Worm (Caenorhabditis elegans): ENCODE data around the gene Y43D4A.6.

Y43D4A.6 gene

ce11 chrIV:16806352-16806751 is 19.2 kb downstream of the Y43D4A.6 start, which contains the start of gene clec-193:
clec-193 (minus strand) TSS chrIV:16806452.
- TF ChIP-seq cog-1 (tag; optimal IDR thresholded peaks at IDR 0.05) (no peak), klf-2 (GFP tag; conservative IDR thresholded peaks at IDR 0.05) (no peak), tab-1 (GFP tag; IDR thresholded peaks at IDR 0.05) (no peak)

DNA sequence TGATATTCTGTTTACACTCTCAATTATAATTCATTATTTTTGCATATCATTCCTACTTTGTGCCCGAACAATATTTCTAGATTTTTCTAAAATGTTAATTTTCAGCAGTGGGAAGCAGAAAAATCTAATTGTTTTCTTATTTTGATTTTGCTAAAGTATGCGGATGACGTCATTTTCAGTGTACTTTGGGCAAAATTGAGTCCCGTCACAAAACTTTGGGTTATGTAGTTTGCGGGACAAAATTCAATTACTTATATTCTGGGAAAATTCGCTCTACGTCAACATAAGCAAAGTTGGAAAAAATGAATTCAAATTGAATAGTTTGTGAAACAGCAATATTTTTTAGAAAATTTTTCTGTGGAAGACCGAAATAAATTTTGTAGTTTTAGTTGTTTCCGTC is 25.0 kb downstream of the Y43D4A.6 start:
- TF ChIP-seq ref-1 (GFP tag; conservative IDR thresholded peaks at IDR 0.05) (no peak), ztf-23 (GFP tag; IDR thresholded peaks at IDR 0.05) (no peak), flt-1 (GFP tag; IDR thresholded peaks at IDR 0.05) (no peak), klf-2 (GFP tag; conservative IDR thresholded peaks at IDR 0.05) (no peak), T22C8.4 (GFP tag; IDR thresholded peaks at IDR 0.05) (no peak), tab-1 (GFP tag; IDR thresholded peaks at IDR 0.05) (no peak), ztf-29 (GFP tag; IDR thresholded peaks at IDR 0.05) (no peak), cog-1 (tag; optimal IDR thresholded peaks at IDR 0.05) (no peak), med-1 (GFP tag; optimal IDR thresholded peaks at IDR 0.05; ENCODE audit: insufficient read depth) (no peak)

ce11 chrIV:16813825-16814224 is 26.7 kb downstream of the Y43D4A.6 start, which contains the start of gene Y116A8A.2:
Y116A8A.2 (minus strand) TSS chrIV:16813925.
- TF ChIP-seq ztf-29 (GFP tag; IDR thresholded peaks at IDR 0.05), result no peak
- no peak for TF ChIP-seq klf-2 (GFP tag; conservative IDR thresholded peaks at IDR 0.05)
- no peak for TF ChIP-seq ztf-23 (GFP tag; IDR thresholded peaks at IDR 0.05)
- TF ChIP-seq med-1 (GFP tag; optimal IDR thresholded peaks at IDR 0.05; ENCODE audit: insufficient read depth), result no peak
- no peak for TF ChIP-seq cog-1 (tag; optimal IDR thresholded peaks at IDR 0.05)
- no peak for TF ChIP-seq flt-1 (GFP tag; IDR thresholded peaks at IDR 0.05)
- no peak for TF ChIP-seq ref-1 (GFP tag; conservative IDR thresholded peaks at IDR 0.05)
- TF ChIP-seq T22C8.4 (GFP tag; IDR thresholded peaks at IDR 0.05), result no peak
- TF ChIP-seq tab-1 (GFP tag; IDR thresholded peaks at IDR 0.05), result no peak

DNA sequence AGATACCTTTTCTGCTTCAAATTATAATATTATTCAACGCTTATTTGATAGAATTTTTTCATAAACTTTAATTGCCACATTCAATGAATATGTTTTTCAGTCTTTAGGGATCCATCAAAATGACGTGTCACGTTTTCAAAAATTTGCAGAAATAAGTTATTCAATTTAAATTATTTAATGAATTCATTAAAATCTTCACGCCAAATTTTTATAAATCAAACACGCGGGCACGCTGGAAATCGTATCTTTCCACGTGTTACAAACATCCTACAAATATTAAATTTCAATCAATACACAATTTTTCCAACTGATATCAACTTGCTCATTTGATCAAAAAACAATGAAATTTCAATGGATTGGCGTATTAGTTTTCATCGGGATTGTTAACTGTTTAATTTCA is 35.4 kb downstream of the Y43D4A.6 start, which contains the start of gene Y116A8A.4:
Gene Y116A8A.4, plus strand, starts transcription at position 301 of the 400 bp plus-strand sequence.
- TF ChIP-seq flt-1 (GFP tag; IDR thresholded peaks at IDR 0.05), result no peak
- TF ChIP-seq ref-1 (GFP tag; conservative IDR thresholded peaks at IDR 0.05), result no peak
- no peak for TF ChIP-seq ztf-29 (GFP tag; IDR thresholded peaks at IDR 0.05)
- TF ChIP-seq T22C8.4 (GFP tag; IDR thresholded peaks at IDR 0.05), result no peak
- no peak for TF ChIP-seq med-1 (GFP tag; optimal IDR thresholded peaks at IDR 0.05; ENCODE audit: insufficient read depth)
- TF ChIP-seq cog-1 (tag; optimal IDR thresholded peaks at IDR 0.05), result no peak
- no peak for TF ChIP-seq tab-1 (GFP tag; IDR thresholded peaks at IDR 0.05)

ce11 chrIV:16828698-16829097 is 41.6 kb downstream of the Y43D4A.6 start, which contains the start of gene Y116A8A.6:
Y116A8A.6 (minus strand) TSS chrIV:16828798.
- TF ChIP-seq ztf-29 (GFP tag; IDR thresholded peaks at IDR 0.05) (no peak), ref-1 (GFP tag; conservative IDR thresholded peaks at IDR 0.05) (no peak), T22C8.4 (GFP tag; IDR thresholded peaks at IDR 0.05) (no peak), med-1 (GFP tag; optimal IDR thresholded peaks at IDR 0.05; ENCODE audit: insufficient read depth) (no peak), tab-1 (GFP tag; IDR thresholded peaks at IDR 0.05) (no peak), klf-2 (GFP tag; conservative IDR thresholded peaks at IDR 0.05) (no peak), ztf-23 (GFP tag; IDR thresholded peaks at IDR 0.05) (no peak), flt-1 (GFP tag; IDR thresholded peaks at IDR 0.05) (no peak), cog-1 (tag; optimal IDR thresholded peaks at IDR 0.05) (no peak)

- no peak for TF ChIP-seq flt-1 (GFP tag; IDR thresholded peaks at IDR 0.05)
- TF ChIP-seq T22C8.4 (GFP tag; IDR thresholded peaks at IDR 0.05), result no peak
- no peak for TF ChIP-seq med-1 (GFP tag; optimal IDR thresholded peaks at IDR 0.05; ENCODE audit: insufficient read depth)
Observed at ce11 chrIV:16829896-16830295, 42.8 kb downstream of the Y43D4A.6 start, which contains the start of gene Y116A8A.7. Y116A8A.7 (plus strand) TSS chrIV:16830196.

- TF ChIP-seq ref-1 (GFP tag; conservative IDR thresholded peaks at IDR 0.05) (no peak), ztf-23 (GFP tag; IDR thresholded peaks at IDR 0.05) (no peak), tab-1 (GFP tag; IDR thresholded peaks at IDR 0.05) (no peak)
Observed at ce11 chrIV:16831366-16831765, 44.2 kb downstream of the Y43D4A.6 start, which contains the start of gene clec-194. clec-194 (plus strand) TSS chrIV:16831666.
